Worm (Caenorhabditis elegans) whole organism, L4 larva: ENCODE measurements around the gene Y50D7A.8.

Experiments used
- F37D6.2 ChIP-seq: sonication (generic microtip); optimal IDR thresholded peaks from 2 replicates; lab custom pipeline; 2016; ENCODE audit warnings: mild to moderate bottlenecking, missing genetic modification characterization, missing compliant biosample characterization
- F44E2.7 ChIP-seq: fragments of 200-800 bp; sonication (Bioruptor generic); IDR thresholded peaks from 2 replicates; pipeline ENCODE4 v2.1.2; 2022; ENCODE audit warnings: missing genetic modification characterization, missing compliant biosample characterization
- Y105C5A.15 ChIP-seq: fragments of 200-800 bp; sonication (Bioruptor generic); IDR thresholded peaks from 2 replicates; pipeline ENCODE4 v1.3.6; 2022; ENCODE audit warnings: missing genetic modification characterization, missing compliant biosample characterization
- ZK337.2 ChIP-seq: fragments of 200-800 bp; sonication (Bioruptor generic); IDR thresholded peaks from 2 replicates; pipeline ENCODE4 v1.3.6; 2022; ENCODE audit warnings: missing genetic modification reagents, missing genetic modification characterization, missing compliant biosample characterization
- aha-1 ChIP-seq: fragments of 150-350 bp; peaks from one replicate; lab custom pipeline; 2014; ENCODE audit warnings: missing biosample characterization, missing genetic modification characterization
- aly-2 ChIP-seq: sonication (generic microtip); optimal IDR thresholded peaks from 2 replicates; lab custom pipeline; 2018; ENCODE audit warnings: missing biosample characterization, missing genetic modification characterization
- ama-1 ChIP-seq: fragments of 150-350 bp; optimal IDR thresholded peaks from 2 replicates; lab custom pipeline; 2014; ENCODE audit warnings: inconsistent platforms, mixed read lengths
- ceh-28 ChIP-seq: fragments of 150-350 bp; optimal IDR thresholded peaks from 2 replicates; lab custom pipeline; 2014; ENCODE audit warnings: missing biosample characterization, missing genetic modification reagents, missing genetic modification characterization
- ceh-32 ChIP-seq: sonication (generic microtip); optimal IDR thresholded peaks from 2 replicates; lab custom pipeline; 2016; ENCODE audit warnings: mild to moderate bottlenecking, missing genetic modification characterization, missing compliant biosample characterization; ENCODE audit not compliant: poor library complexity
- ceh-44 ChIP-seq: fragments of 200-800 bp; sonication (Bioruptor generic); IDR thresholded peaks from 2 replicates; pipeline ENCODE4 v1.3.6; 2022; ENCODE audit warnings: missing genetic modification reagents, missing genetic modification characterization, missing compliant biosample characterization
- ceh-62 ChIP-seq: sonication (generic microtip); optimal IDR thresholded peaks from 2 replicates; lab custom pipeline; 2017; ENCODE audit warnings: missing biosample characterization, missing genetic modification characterization
- ceh-82 ChIP-seq: sonication (generic microtip); optimal IDR thresholded peaks from 2 replicates; lab custom pipeline; 2017; ENCODE audit warnings: missing biosample characterization, missing genetic modification characterization
- daf-12 ChIP-seq: fragments of 150-350 bp; optimal IDR thresholded peaks from 2 replicates; lab custom pipeline; 2014; ENCODE audit warnings: missing biosample characterization, missing genetic modification reagents, missing genetic modification characterization
- daf-16 ChIP-seq, 3 experiments: sonication (generic microtip); optimal IDR thresholded peaks; 2 replicates each; lab custom pipeline; 2016 to 2017; ENCODE audit warnings: missing genetic modification characterization in 3 of 3, missing genetic modification reagents in 3 of 3, mild to moderate bottlenecking in 2 of 3, missing compliant biosample characterization in 2 of 3, missing biosample characterization in 1 of 3, moderate library complexity in 1 of 3
- dmd-6 ChIP-seq: fragments of 200-800 bp; sonication (Bioruptor generic); IDR thresholded peaks from 2 replicates; pipeline ENCODE4 v1.3.6; 2022; ENCODE audit warnings: missing genetic modification reagents, missing genetic modification characterization, missing compliant biosample characterization
- fos-1 ChIP-seq: fragments of 150-350 bp; optimal IDR thresholded peaks from 2 replicates; lab custom pipeline; 2014; ENCODE audit warnings: missing biosample characterization, missing genetic modification characterization
- hlh-11 ChIP-seq: fragments of 200-800 bp; sonication (Bioruptor generic); optimal IDR thresholded peaks from 2 replicates; lab custom pipeline; 2018; ENCODE audit warnings: mild to moderate bottlenecking, missing genetic modification characterization, missing compliant biosample characterization
- jun-1 ChIP-seq: fragments of 150-350 bp; optimal IDR thresholded peaks from 2 replicates; lab custom pipeline; 2014; ENCODE audit warnings: missing biosample characterization, missing genetic modification reagents, missing genetic modification characterization
- lin-13 ChIP-seq: fragments of 150-350 bp; optimal IDR thresholded peaks from 2 replicates; lab custom pipeline; 2014; ENCODE audit warnings: missing biosample characterization, missing genetic modification reagents, missing genetic modification characterization
- lin-38 ChIP-seq: fragments of 200-800 bp; sonication (Bioruptor generic); IDR thresholded peaks from 2 replicates; pipeline ENCODE4 v1.3.6; 2022; ENCODE audit warnings: missing genetic modification reagents, missing genetic modification characterization, missing compliant biosample characterization
- lir-3 ChIP-seq: sonication (generic microtip); optimal IDR thresholded peaks from 2 replicates; lab custom pipeline; 2016; ENCODE audit warnings: mild to moderate bottlenecking, missing genetic modification characterization, missing compliant biosample characterization
- mdt-29 ChIP-seq: fragments of 200-800 bp; sonication (Bioruptor generic); IDR thresholded peaks from 2 replicates; pipeline ENCODE4 v1.3.6; 2022; ENCODE audit warnings: missing genetic modification reagents, missing genetic modification characterization, missing compliant biosample characterization
- mep-1 ChIP-seq: fragments of 150-350 bp; sonication (generic microtip); optimal IDR thresholded peaks from 3 replicates; lab custom pipeline; 2014; ENCODE audit warnings: missing biosample characterization, missing genetic modification characterization
- mes-2 ChIP-seq: sonication (generic microtip); optimal IDR thresholded peaks from 2 replicates; lab custom pipeline; 2016; ENCODE audit warnings: missing genotype, mild to moderate bottlenecking, missing genetic modification characterization, missing compliant biosample characterization; ENCODE audit not compliant: poor library complexity, severe bottlenecking
- nhr-11 ChIP-seq: fragments of 150-350 bp; optimal IDR thresholded peaks from 2 replicates; lab custom pipeline; 2014; ENCODE audit warnings: missing biosample characterization, missing genetic modification characterization
- nhr-28 ChIP-seq: fragments of 150-350 bp; optimal IDR thresholded peaks from 2 replicates; lab custom pipeline; 2014; ENCODE audit warnings: missing biosample characterization, missing genetic modification characterization
- nhr-41 ChIP-seq: fragments of 200-800 bp; sonication (Bioruptor generic); IDR thresholded peaks from 2 replicates; pipeline ENCODE4 v1.3.6; 2022; ENCODE audit warnings: missing genetic modification reagents, missing genetic modification characterization, missing compliant biosample characterization
- nhr-42 ChIP-seq: fragments of 200-800 bp; sonication (Bioruptor generic); IDR thresholded peaks from 2 replicates; pipeline ENCODE4 v1.3.6; 2022; ENCODE audit warnings: missing genetic modification characterization, missing compliant biosample characterization
- nhr-48 ChIP-seq: sonication (generic microtip); optimal IDR thresholded peaks from 2 replicates; lab custom pipeline; 2016; ENCODE audit warnings: mild to moderate bottlenecking, missing genetic modification characterization, missing compliant biosample characterization
- nhr-6 ChIP-seq: fragments of 150-350 bp; optimal IDR thresholded peaks from 2 replicates; lab custom pipeline; 2014; ENCODE audit warnings: missing biosample characterization, missing genetic modification characterization
- pha-4 ChIP-seq, 2 experiments: fragments of 150-350 bp in 1 of 2; fragments of 200-800 bp in 1 of 2; sonication (Bioruptor generic) in 1 of 2; IDR thresholded peaks in 1 of 2; optimal IDR thresholded peaks in 1 of 2; 2 replicates each; pipeline versions ENCODE4 v1.3.6 to Lab custom; 2014 to 2022; ENCODE audit warnings: missing genetic modification characterization in 2 of 2, missing genetic modification reagents in 2 of 2, missing biosample characterization in 1 of 2, missing compliant biosample characterization in 1 of 2
- pqm-1 ChIP-seq: sonication (generic microtip); optimal IDR thresholded peaks from 2 replicates; lab custom pipeline; 2017; ENCODE audit warnings: missing biosample characterization, missing genetic modification characterization
- rbr-2 ChIP-seq: sonication (generic microtip); optimal IDR thresholded peaks from 2 replicates; lab custom pipeline; 2016; ENCODE audit warnings: missing genotype, missing genetic modification characterization, missing compliant biosample characterization
- saeg-2 ChIP-seq: fragments of 200-800 bp; sonication (Bioruptor generic); IDR thresholded peaks from 2 replicates; pipeline ENCODE4 v1.3.6; 2022; ENCODE audit warnings: missing genetic modification reagents, missing genetic modification characterization, missing compliant biosample characterization
- set-16 ChIP-seq: fragments of 200-800 bp; sonication (Bioruptor generic); IDR thresholded peaks from 2 replicates; pipeline ENCODE4 v1.3.6; 2022; ENCODE audit warnings: missing genetic modification reagents, missing genetic modification characterization, missing compliant biosample characterization
- skn-1 ChIP-seq: fragments of 150-350 bp; optimal IDR thresholded peaks from 2 replicates; lab custom pipeline; 2014; ENCODE audit warnings: missing biosample characterization, missing genetic modification characterization
- spr-1 ChIP-seq: sonication (generic microtip); optimal IDR thresholded peaks from 2 replicates; lab custom pipeline; 2016; ENCODE audit warnings: mild to moderate bottlenecking, missing genetic modification characterization, missing compliant biosample characterization
- spr-3 ChIP-seq: fragments of 200-800 bp; sonication (Bioruptor generic); optimal IDR thresholded peaks from 2 replicates; lab custom pipeline; 2018; ENCODE audit warnings: mild to moderate bottlenecking, missing genetic modification characterization, missing compliant biosample characterization
- tag-97 ChIP-seq: fragments of 200-800 bp; sonication (Bioruptor generic); IDR thresholded peaks from 2 replicates; pipeline ENCODE4 v1.3.6; 2022; ENCODE audit warnings: missing genetic modification characterization, missing compliant biosample characterization
- tra-1 ChIP-seq: fragments of 200-800 bp; sonication (Bioruptor generic); IDR thresholded peaks from 2 replicates; pipeline ENCODE4 v1.3.6; 2022; ENCODE audit warnings: missing genetic modification reagents, missing genetic modification characterization, missing compliant biosample characterization
- unc-62 ChIP-seq, 3 experiments: fragments of 150-350 bp in 1 of 3; sonication (generic microtip); optimal IDR thresholded peaks in 2 of 3; peaks in 1 of 3; 1 replicate in 1 of 3; 2 replicates in 2 of 3; lab custom pipeline; 2014 to 2017; ENCODE audit warnings: missing biosample characterization in 3 of 3, missing genetic modification characterization in 3 of 3, missing genetic modification reagents in 3 of 3, missing genotype in 1 of 3
- vab-7 ChIP-seq: fragments of 200-800 bp; sonication (Bioruptor generic); IDR thresholded peaks from 2 replicates; pipeline ENCODE4 v1.3.6; 2022; ENCODE audit warnings: missing genetic modification reagents, missing genetic modification characterization, missing compliant biosample characterization
- zfp-2 ChIP-seq: sonication (generic microtip); optimal IDR thresholded peaks from 2 replicates; lab custom pipeline; 2016; ENCODE audit warnings: mild to moderate bottlenecking, missing genetic modification characterization, missing compliant biosample characterization
- ztf-11 ChIP-seq: fragments of 150-350 bp; optimal IDR thresholded peaks from 2 replicates; lab custom pipeline; 2014; ENCODE audit warnings: missing biosample characterization, missing genetic modification characterization
- ztf-7 ChIP-seq: fragments of 150-350 bp; optimal IDR thresholded peaks from 2 replicates; lab custom pipeline; 2014; ENCODE audit warnings: missing biosample characterization, missing genetic modification characterization

Gene Y50D7A.8

DNA sequence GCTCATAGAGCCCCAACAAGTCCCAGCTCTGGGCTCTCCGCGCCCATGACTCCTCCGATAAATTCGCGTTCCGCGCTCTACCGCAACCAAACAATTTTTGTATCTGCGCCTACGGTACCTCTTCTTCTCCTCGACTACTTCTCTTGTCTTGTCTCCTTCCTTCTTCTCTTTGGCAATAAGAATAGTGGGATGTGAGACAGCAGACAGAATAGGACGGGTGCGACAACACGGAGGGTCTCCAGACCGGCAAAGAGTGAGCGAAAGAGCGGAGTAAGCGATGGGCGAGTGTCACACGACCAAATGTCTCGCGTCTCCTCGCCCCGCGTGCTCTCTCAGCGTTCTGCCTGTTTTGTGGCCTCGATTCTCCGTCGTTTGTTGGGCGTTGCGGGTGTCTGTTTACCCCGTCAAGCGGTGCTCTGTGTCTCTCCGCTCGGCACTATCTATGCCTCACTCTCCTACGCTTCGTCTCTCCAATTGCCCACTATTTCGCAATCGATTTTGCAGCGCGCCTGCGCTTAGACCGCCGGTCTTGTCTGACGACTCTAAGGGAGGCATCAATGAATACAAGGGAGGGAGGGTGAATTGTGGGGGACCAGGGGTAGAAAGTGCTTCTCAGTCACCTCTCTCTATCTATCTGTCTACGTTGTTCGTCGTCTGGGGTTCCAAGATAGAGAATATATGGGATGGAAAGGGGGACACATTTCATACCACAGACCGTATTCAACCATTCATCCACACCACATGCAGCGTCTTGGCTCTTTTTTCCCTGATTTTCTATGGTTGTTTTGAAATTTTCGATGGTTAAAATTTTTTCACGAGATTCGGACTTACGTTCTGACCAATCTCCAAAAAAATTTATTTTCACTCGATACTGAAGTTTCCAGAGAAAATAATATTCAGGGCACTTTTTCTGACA is 11.8 kb upstream of the Y50D7A.8 start, which contains the start of gene gei-4 (continued):
- TF ChIP-seq F37D6.2: peak; percentile 70
- TF ChIP-seq lin-13 (GFP tag; lab: Kevin White, UChicago): peak; percentile 24
- TF ChIP-seq daf-12 (tag; lab: Kevin White, UChicago): no peak
- TF ChIP-seq mdt-29: peak; percentile 22
- TF ChIP-seq aly-2 (tag; lab: Kevin White, UChicago): no peak
- no peak for TF ChIP-seq ZK337.2 (GFP tag; lab: Robert Waterston, UW)
- peak; percentile 35 for TF ChIP-seq spr-3 (GFP tag; lab: Kevin White, UChicago)
- peak; percentile 63; the same call in 1 of the 2 replicates for TF ChIP-seq pha-4 (GFP tag; IDR thresholded peaks at IDR 0.05; lab: Robert Waterston, UW)
- no peak for TF ChIP-seq pha-4 (tag; optimal IDR thresholded peaks at IDR 0.05; lab: Kevin White, UChicago)
- no peak for TF ChIP-seq ceh-32 (tag; lab: Kevin White, UChicago)
- TF ChIP-seq nhr-41 (GFP tag; lab: Robert Waterston, UW): no peak
- TF ChIP-seq unc-62 (GFP tag; optimal IDR thresholded peaks at IDR 0.05 in 1 of 2; lab: Kevin White, UChicago): peak in 1 of 2 experiments; percentile 100
- no peak for TF ChIP-seq unc-62 (tag; optimal IDR thresholded peaks at IDR 0.05; lab: Kevin White, UChicago)
- peak; percentile 92 for TF ChIP-seq ceh-28 (tag; lab: Kevin White, UChicago)
- peak; percentile 86 for TF ChIP-seq aha-1 (tag; lab: Kevin White, UChicago)

DNA sequence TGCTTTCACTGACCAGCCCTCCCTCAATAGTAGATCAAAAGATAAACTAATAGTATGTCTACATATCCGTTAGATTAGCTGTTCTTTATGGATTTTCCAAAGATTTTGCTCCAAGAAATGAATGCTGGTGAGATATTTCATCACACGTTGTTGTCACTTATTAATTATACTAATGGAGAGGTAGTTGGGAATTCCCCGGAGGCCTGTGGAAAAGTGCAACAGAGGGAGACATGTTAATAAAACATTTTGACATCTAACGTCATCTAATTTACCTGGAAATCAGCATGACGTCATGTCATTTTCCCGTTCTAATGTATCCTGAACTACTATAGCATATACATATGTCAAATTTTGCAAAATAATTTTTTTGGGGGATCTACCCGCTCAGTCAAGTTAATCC is 10.0 kb upstream of the Y50D7A.8 start:
- no peak for TF ChIP-seq lin-38 (GFP tag; lab: Robert Waterston, UW)
- no peak for TF ChIP-seq mep-1
- TF ChIP-seq nhr-28: no peak
- TF ChIP-seq tag-97 (GFP tag; lab: Robert Waterston, UW): no peak
- TF ChIP-seq nhr-42: no peak
- no peak for TF ChIP-seq zfp-2 (tag; lab: Kevin White, UChicago)

DNA sequence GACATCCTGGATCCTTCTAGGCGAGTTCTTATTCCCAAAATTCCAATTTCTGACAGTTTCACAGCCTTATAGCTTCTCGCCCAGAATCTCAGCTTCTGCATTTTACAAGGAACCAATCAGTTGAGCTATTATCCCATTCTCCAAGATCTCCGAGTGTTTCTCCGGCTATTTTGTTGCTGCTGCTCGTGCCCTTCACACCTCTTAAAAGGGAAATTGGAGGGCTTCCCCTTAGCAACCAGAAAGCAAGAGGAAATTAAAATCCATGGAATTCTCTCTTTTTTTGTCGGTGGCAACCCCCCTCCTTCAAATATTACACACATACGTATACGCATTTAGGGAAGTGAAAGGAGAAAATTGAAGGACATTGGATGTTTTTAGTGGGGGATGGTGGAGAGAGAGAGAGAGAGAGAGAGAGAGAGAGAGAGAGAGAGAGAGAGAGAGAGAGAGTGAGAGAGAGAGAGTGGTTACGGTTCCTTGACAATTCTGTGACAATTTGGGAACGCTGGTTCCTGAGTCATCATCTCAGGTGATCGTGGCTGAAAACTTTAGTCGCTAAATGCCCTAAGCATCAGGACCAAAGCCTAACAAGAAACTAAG is 8.9 kb upstream of the Y50D7A.8 start:
- TF ChIP-seq set-16 (GFP tag; lab: Robert Waterston, UW): peak; percentile 50; the same call in 1 of the 2 replicates
- no peak for TF ChIP-seq pqm-1 (tag; lab: Kevin White, UChicago)
- TF ChIP-seq nhr-11 (tag; lab: Kevin White, UChicago): no peak
- no peak for TF ChIP-seq nhr-48 (tag; lab: Kevin White, UChicago)
- no peak for TF ChIP-seq fos-1 (tag; lab: Kevin White, UChicago)
- no peak for TF ChIP-seq F44E2.7 (GFP tag; lab: Robert Waterston, UW)
- no peak for TF ChIP-seq jun-1 (tag; lab: Kevin White, UChicago)
- no peak for TF ChIP-seq tag-97 (GFP tag; lab: Robert Waterston, UW)
- peak; percentile 49 for TF ChIP-seq mep-1
- no peak for TF ChIP-seq skn-1
- no peak for TF ChIP-seq ceh-62 (tag; lab: Kevin White, UChicago)
- TF ChIP-seq Y105C5A.15 (GFP tag; lab: Robert Waterston, UW): no peak
- TF ChIP-seq ztf-7 (tag; lab: Kevin White, UChicago): no peak
- no peak for TF ChIP-seq saeg-2 (GFP tag; lab: Robert Waterston, UW)
- TF ChIP-seq ceh-82: no peak
- peak in 1 of 2 experiments; percentile 70 for TF ChIP-seq unc-62 (GFP tag; optimal IDR thresholded peaks at IDR 0.05 in 1 of 2; lab: Kevin White, UChicago)
- TF ChIP-seq unc-62 (tag; optimal IDR thresholded peaks at IDR 0.05; lab: Kevin White, UChicago): no peak
- TF ChIP-seq hlh-11: peak; percentile 31
- no peak for TF ChIP-seq rbr-2 (tag; lab: Kevin White, UChicago)
- peak; percentile 26 for TF ChIP-seq mes-2 (tag; lab: Kevin White, UChicago)
- no peak for TF ChIP-seq nhr-28
- no peak for TF ChIP-seq daf-16 (GFP tag; optimal IDR thresholded peaks at IDR 0.05; lab: Kevin White, UChicago)
- no peak for TF ChIP-seq daf-16 (tag; optimal IDR thresholded peaks at IDR 0.05; lab: Kevin White, UChicago)
- TF ChIP-seq nhr-6 (tag; lab: Kevin White, UChicago): no peak
- no peak for TF ChIP-seq lin-38 (GFP tag; lab: Robert Waterston, UW)
- TF ChIP-seq vab-7: no peak
- no peak for TF ChIP-seq ztf-11 (tag; lab: Kevin White, UChicago)
- TF ChIP-seq ama-1 (lab: Kevin White, UChicago): no peak
- TF ChIP-seq spr-1 (tag; lab: Kevin White, UChicago): no peak
- no peak for TF ChIP-seq dmd-6 (GFP tag; lab: Robert Waterston, UW)
- no peak for TF ChIP-seq tra-1
- TF ChIP-seq lir-3 (tag; lab: Kevin White, UChicago): no peak
- TF ChIP-seq ceh-44 (GFP tag; lab: Robert Waterston, UW): no peak
